Fruit fly (Drosophila melanogaster): ENCODE measurements around the gene CG10859.

Gene CG10859

dm6 chr2L:13366109-13366747, 32.2 kb downstream of the CG10859 start, which contains the start of the genes Nnp-1 and Grx3:
Gene Nnp-1 (minus strand): TSS chr2L:13366189.
Gene Grx3 (plus strand): TSS chr2L:13366447.
- peak; percentile 54 for TF ChIP-seq toe (GFP tag; optimal IDR thresholded peaks at IDR 0.05)
- peak; percentile 98 for TF ChIP-seq Mnt (GFP tag; optimal IDR thresholded peaks at IDR 0.05)
- peak; percentile 98 for TF ChIP-seq tj (GFP tag; optimal IDR thresholded peaks at IDR 0.05)
- TF ChIP-seq cic (GFP tag; optimal IDR thresholded peaks at IDR 0.05), result peak; percentile 43
- peak; percentile 45 for TF ChIP-seq ovo (GFP tag; optimal IDR thresholded peaks at IDR 0.05)
- peak; percentile 40 for TF ChIP-seq Crg-1 (GFP tag; optimal IDR thresholded peaks at IDR 0.05)
- peak; percentile 80 for TF ChIP-seq bab1 (GFP tag; optimal IDR thresholded peaks at IDR 0.05)
- TF ChIP-seq CG7045 (GFP tag; optimal IDR thresholded peaks at IDR 0.05), result peak; percentile 72
- TF ChIP-seq Clk (GFP tag; optimal IDR thresholded peaks at IDR 0.05), result no peak
- peak; percentile 87 for TF ChIP-seq CG14711 (tag; optimal IDR thresholded peaks at IDR 0.05)
- TF ChIP-seq Hr96 (GFP tag; optimal IDR thresholded peaks at IDR 0.05), result no peak
- TF ChIP-seq CG33017 (tag; optimal IDR thresholded peaks at IDR 0.05), result peak; percentile 68
- peak; percentile 68 for TF ChIP-seq CG11617 (GFP tag; optimal IDR thresholded peaks at IDR 0.05)
- TF ChIP-seq pad (GFP tag; optimal IDR thresholded peaks at IDR 0.05), result peak; percentile 54
- TF ChIP-seq CG1620 (GFP tag; optimal IDR thresholded peaks at IDR 0.05), result peak; percentile 48
- TF ChIP-seq kay (GFP tag; ENCODE audit: borderline replicate concordance), result no peak
- TF ChIP-seq cnc (optimal IDR thresholded peaks at IDR 0.05), result no peak
- TF ChIP-seq CG12768 (GFP tag; optimal IDR thresholded peaks at IDR 0.05), result peak; percentile 48
- TF ChIP-seq CG5204 (GFP tag; optimal IDR thresholded peaks at IDR 0.05), result peak; percentile 16
- TF ChIP-seq CG7101 (tag; optimal IDR thresholded peaks at IDR 0.05), result peak; percentile 78

- TF ChIP-seq kay (GFP tag; ENCODE audit: borderline replicate concordance) (peak; percentile 52), Mnt (GFP tag; optimal IDR thresholded peaks at IDR 0.05) (no peak)
These were observed 35.5 kb downstream of the CG10859 start for dm6 chr2L:13362953-13363352.

- TF ChIP-seq CG5204 (GFP tag; optimal IDR thresholded peaks at IDR 0.05) (no peak), bab1 (GFP tag; optimal IDR thresholded peaks at IDR 0.05) (no peak)
These were observed 37.0 kb downstream of the CG10859 start, which contains the start of gene CG9377 for dm6 chr2L:13361465-13361864. Gene CG9377 (minus strand): TSS chr2L:13361565.

- TF ChIP-seq CG1620 (GFP tag; optimal IDR thresholded peaks at IDR 0.05), result no peak
- TF ChIP-seq cic (GFP tag; optimal IDR thresholded peaks at IDR 0.05), result no peak
- TF ChIP-seq ovo (GFP tag; optimal IDR thresholded peaks at IDR 0.05), result no peak
- TF ChIP-seq Clk (GFP tag; optimal IDR thresholded peaks at IDR 0.05), result no peak
- TF ChIP-seq bab1 (GFP tag; optimal IDR thresholded peaks at IDR 0.05), result no peak
- no peak for TF ChIP-seq CG7045 (GFP tag; optimal IDR thresholded peaks at IDR 0.05)
- TF ChIP-seq cnc (optimal IDR thresholded peaks at IDR 0.05), result no peak
- no peak for TF ChIP-seq CG14711 (tag; optimal IDR thresholded peaks at IDR 0.05)
- no peak for TF ChIP-seq pad (GFP tag; optimal IDR thresholded peaks at IDR 0.05)
- TF ChIP-seq toe (GFP tag; optimal IDR thresholded peaks at IDR 0.05), result no peak
- TF ChIP-seq CG33017 (tag; optimal IDR thresholded peaks at IDR 0.05), result no peak
- TF ChIP-seq CG7101 (tag; optimal IDR thresholded peaks at IDR 0.05), result no peak
- TF ChIP-seq kay (GFP tag; ENCODE audit: borderline replicate concordance), result no peak
- no peak for TF ChIP-seq tj (GFP tag; optimal IDR thresholded peaks at IDR 0.05)
- no peak for TF ChIP-seq CG11617 (GFP tag; optimal IDR thresholded peaks at IDR 0.05)
- no peak for TF ChIP-seq CG5204 (GFP tag; optimal IDR thresholded peaks at IDR 0.05)
- no peak for TF ChIP-seq Hr96 (GFP tag; optimal IDR thresholded peaks at IDR 0.05)
These were observed 43.7 kb downstream of the CG10859 start, which contains the start of gene CG9395 for dm6 chr2L:13354580-13355347. Gene CG9395 (minus strand): TSS chr2L:13355073.

- TF ChIP-seq CG1620 (GFP tag; optimal IDR thresholded peaks at IDR 0.05) (no peak), Mnt (GFP tag; optimal IDR thresholded peaks at IDR 0.05) (no peak), Crg-1 (GFP tag; optimal IDR thresholded peaks at IDR 0.05) (no peak), CG14711 (tag; optimal IDR thresholded peaks at IDR 0.05) (no peak), CG11617 (GFP tag; optimal IDR thresholded peaks at IDR 0.05) (no peak), bab1 (GFP tag; optimal IDR thresholded peaks at IDR 0.05) (no peak), CG12768 (GFP tag; optimal IDR thresholded peaks at IDR 0.05) (no peak), toe (GFP tag; optimal IDR thresholded peaks at IDR 0.05) (no peak), CG7045 (GFP tag; optimal IDR thresholded peaks at IDR 0.05) (no peak), cic (GFP tag; optimal IDR thresholded peaks at IDR 0.05) (no peak), CG7101 (tag; optimal IDR thresholded peaks at IDR 0.05) (peak; percentile 15), ovo (GFP tag; optimal IDR thresholded peaks at IDR 0.05) (no peak), Clk (GFP tag; optimal IDR thresholded peaks at IDR 0.05) (no peak), CG33017 (tag; optimal IDR thresholded peaks at IDR 0.05) (no peak), kay (GFP tag; ENCODE audit: borderline replicate concordance) (peak; percentile 38), CG5204 (GFP tag; optimal IDR thresholded peaks at IDR 0.05) (no peak), tj (GFP tag; optimal IDR thresholded peaks at IDR 0.05) (no peak), Hr96 (GFP tag; optimal IDR thresholded peaks at IDR 0.05) (no peak), pad (GFP tag; optimal IDR thresholded peaks at IDR 0.05) (peak; percentile 94), cnc (optimal IDR thresholded peaks at IDR 0.05) (no peak)
These were observed 49.1 kb downstream of the CG10859 start for dm6 chr2L:13349237-13349902.
